Worm (Caenorhabditis elegans) whole organism, L4/young adult: ENCODE measurements around the gene srj-44.

Source experiments
- W03F9.2 ChIP-seq: fragments of 150-350 bp; optimal IDR thresholded peaks from 2 replicates; lab custom pipeline; 2014; ENCODE audit warnings: missing biosample characterization, missing genetic modification characterization
- dao-5 ChIP-seq: sonication (generic microtip); optimal IDR thresholded peaks from 2 replicates; lab custom pipeline; 2016; ENCODE audit warnings: missing genotype, missing genetic modification characterization, moderate library complexity, missing compliant biosample characterization
- him-1 ChIP-seq: sonication (generic microtip); optimal IDR thresholded peaks from 2 replicates; lab custom pipeline; 2016; ENCODE audit warnings: missing genotype, missing genetic modification reagents, missing genetic modification characterization, missing compliant biosample characterization

ce11 chrV:2857842-2858241 is 12.2 kb upstream of the srj-44 start, which contains the start of gene srj-55:
- no peak for TF ChIP-seq W03F9.2 (tag; lab: Kevin White, UChicago)
- no peak for TF ChIP-seq him-1
- TF ChIP-seq dao-5 (tag; lab: Kevin White, UChicago) = no peak
